Fruit fly (Drosophila melanogaster) whole organism, embryonic: ENCODE data around the gene Ugt305A1.
A peak's percentile ranks its signal among the peaks of the same experiment; 100 is the strongest.

Experiments used
- Asciz ChIP-seq: fragments of 200-800 bp; sonication (Bioruptor generic); optimal IDR thresholded peaks from 2 replicates; lab custom pipeline; 2017; ENCODE audit warnings: missing biosample characterization, mild to moderate bottlenecking, missing genetic modification characterization, missing genetic modification reagents
- Atf6 ChIP-seq: fragments of 200-800 bp; sonication (Bioruptor generic); IDR thresholded peaks from 2 replicates; pipeline ENCODE4 v1.3.6; 2022; ENCODE audit warnings: missing biosample characterization, missing genetic modification characterization
- Awh ChIP-seq: fragments of 200-800 bp; sonication (Bioruptor generic); IDR thresholded peaks from 2 replicates; pipeline ENCODE4, ENCODE4 v1.3.6; 2022; ENCODE audit warnings: missing biosample characterization, missing genetic modification characterization
- Bgb ChIP-seq: fragments of 200-800 bp; sonication (Bioruptor generic); IDR thresholded peaks from 2 replicates; pipeline ENCODE4 v1.3.6; 2022; ENCODE audit warnings: missing biosample characterization, missing genetic modification characterization; ENCODE audit not compliant: partially characterized antibody
- CG10321 ChIP-seq: fragments of 200-800 bp; sonication (Bioruptor generic); IDR thresholded peaks from 2 replicates; pipeline ENCODE4 v1.3.6; 2022; ENCODE audit warnings: missing biosample characterization, missing genetic modification characterization
- CG13424 ChIP-seq: fragments of 200-800 bp; sonication (Bioruptor generic); optimal IDR thresholded peaks from 2 replicates; lab custom pipeline; 2019; ENCODE audit warnings: missing biosample characterization, mild to moderate bottlenecking, missing genetic modification characterization, moderate library complexity
- CG14050 ChIP-seq: fragments of 200-800 bp; sonication (Bioruptor generic); IDR thresholded peaks from 3 replicates; pipeline ENCODE4 v1.3.6; 2022; ENCODE audit warnings: missing biosample characterization, missing genetic modification characterization
- CG1602 ChIP-seq: fragments of 200-800 bp; sonication (Bioruptor generic); optimal IDR thresholded peaks from 3 replicates; lab custom pipeline; 2016; ENCODE audit warnings: missing biosample characterization, missing genetic modification characterization
- CG17802 ChIP-seq: fragments of 200-800 bp; sonication (Bioruptor generic); optimal IDR thresholded peaks from 2 replicates; lab custom pipeline; 2018; ENCODE audit warnings: missing biosample characterization, mild to moderate bottlenecking, missing genetic modification characterization, moderate library complexity
- CG17912 ChIP-seq: fragments of 200-800 bp; sonication (Bioruptor generic); optimal IDR thresholded peaks from 2 replicates; lab custom pipeline; 2018; ENCODE audit warnings: missing biosample characterization, mild to moderate bottlenecking, missing genetic modification characterization
- CG2199 ChIP-seq: fragments of 200-800 bp; sonication (Bioruptor generic); IDR thresholded peaks from 3 replicates; pipeline ENCODE4 v1.3.6; 2022; ENCODE audit warnings: missing biosample characterization, missing genetic modification characterization
- CG30020 ChIP-seq: fragments of 200-800 bp; optimal IDR thresholded peaks from 2 replicates; lab custom pipeline; 2019; ENCODE audit warnings: missing biosample characterization, mild to moderate bottlenecking, missing genetic modification characterization, moderate library complexity
- CG34376 ChIP-seq: fragments of 200-800 bp; sonication (Bioruptor generic); optimal IDR thresholded peaks from 2 replicates; lab custom pipeline; 2018; ENCODE audit warnings: missing biosample characterization, mild to moderate bottlenecking, missing genetic modification characterization
- CG4730 ChIP-seq: fragments of 200-800 bp; sonication (Bioruptor generic); IDR thresholded peaks from 2 replicates; pipeline ENCODE4 v1.3.6; 2022; ENCODE audit warnings: missing biosample characterization, missing genetic modification characterization
- CG8281 ChIP-seq: fragments of 200-800 bp; sonication (Bioruptor generic); optimal IDR thresholded peaks from 2 replicates; lab custom pipeline; 2018; ENCODE audit warnings: missing biosample characterization, mild to moderate bottlenecking, missing genetic modification characterization, moderate library complexity
- CG9437 ChIP-seq: fragments of 200-800 bp; sonication (Bioruptor generic); optimal IDR thresholded peaks from 2 replicates; lab custom pipeline; 2018; ENCODE audit warnings: missing biosample characterization, mild to moderate bottlenecking, missing genetic modification characterization
- Chrac-16 ChIP-seq: fragments of 200-800 bp; sonication (Bioruptor generic); optimal IDR thresholded peaks from 3 replicates; lab custom pipeline; 2016; ENCODE audit warnings: missing biosample characterization, missing genetic modification characterization
- CoRest ChIP-seq: fragments of 200-800 bp; sonication (Bioruptor generic); optimal IDR thresholded peaks from 3 replicates; lab custom pipeline; 2018; ENCODE audit warnings: missing biosample characterization, mild to moderate bottlenecking, missing genetic modification characterization, moderate library complexity
- Dbx ChIP-seq: fragments of 200-800 bp; sonication (Bioruptor generic); IDR thresholded peaks from 3 replicates; pipeline ENCODE4 v1.3.6; 2022; ENCODE audit warnings: missing biosample characterization, missing genetic modification characterization
- Dip3 ChIP-seq: fragments of 200-800 bp; sonication (Bioruptor generic); optimal IDR thresholded peaks from 3 replicates; lab custom pipeline; 2016; ENCODE audit warnings: missing biosample characterization, missing genetic modification characterization
- Dp ChIP-seq: fragments of 200-800 bp; sonication (Bioruptor generic); optimal IDR thresholded peaks from 2 replicates; lab custom pipeline; 2018; ENCODE audit warnings: missing biosample characterization, mild to moderate bottlenecking, missing genetic modification characterization, moderate library complexity
- Drgx ChIP-seq: fragments of 200-800 bp; sonication (Bioruptor generic); IDR thresholded peaks from 2 replicates; pipeline ENCODE4 v1.3.6; 2022; ENCODE audit warnings: missing biosample characterization, missing genetic modification characterization
- Eip74EF ChIP-seq, 2 experiments: fragments of 200-800 bp in 1 of 2; fragments of >200 bp in 1 of 2; sonication (Bioruptor generic) in 1 of 2; optimal IDR thresholded peaks; 2 replicates each; lab custom pipeline; 2017 to 2019; ENCODE audit warnings: missing biosample characterization in 2 of 2, missing genetic modification characterization in 2 of 2, mild to moderate bottlenecking in 1 of 2, moderate library complexity in 1 of 2
- Ets97D ChIP-seq: fragments of 200-800 bp; sonication (Bioruptor generic); optimal IDR thresholded peaks from 3 replicates; lab custom pipeline; 2016; ENCODE audit warnings: missing biosample characterization, missing genetic modification characterization
- HmgZ ChIP-seq: fragments of 200-800 bp; sonication (Bioruptor generic); optimal IDR thresholded peaks from 2 replicates; lab custom pipeline; 2018; ENCODE audit warnings: missing biosample characterization, mild to moderate bottlenecking, missing genetic modification characterization
- Hr78 ChIP-seq, 2 experiments: fragments of 200-800 bp in 1 of 2; fragments of >200 bp in 1 of 2; sonication (Bioruptor generic) in 1 of 2; optimal IDR thresholded peaks; 2 replicates each; lab custom pipeline; 2017 to 2019; ENCODE audit warnings: missing biosample characterization in 2 of 2, missing genetic modification characterization in 2 of 2, mild to moderate bottlenecking in 1 of 2, moderate library complexity in 1 of 2
- Jarid2 ChIP-seq: fragments of 200-800 bp; sonication (Bioruptor generic); optimal IDR thresholded peaks from 3 replicates; lab custom pipeline; 2017; ENCODE audit warnings: mild to moderate bottlenecking, missing biosample characterization, missing genetic modification reagents, missing genetic modification characterization
- Lhr ChIP-seq: fragments of 200-800 bp; sonication (Bioruptor generic); optimal IDR thresholded peaks from 3 replicates; lab custom pipeline; 2017; ENCODE audit warnings: mild to moderate bottlenecking, missing biosample characterization, missing genetic modification reagents, missing genetic modification characterization
- Med ChIP-seq: fragments of 200-800 bp; sonication (Bioruptor generic); peaks from one replicate; lab custom pipeline; 2016; ENCODE audit warnings: missing biosample characterization, missing genetic modification characterization, mild to moderate bottlenecking, inconsistent platforms, moderate library complexity
- Myb ChIP-seq: fragments of 200-800 bp; sonication (Bioruptor generic); optimal IDR thresholded peaks from 2 replicates; lab custom pipeline; 2016; ENCODE audit warnings: missing biosample characterization, missing genetic modification characterization
- NC2β ChIP-seq: fragments of 200-800 bp; sonication (Bioruptor generic); optimal IDR thresholded peaks from 2 replicates; lab custom pipeline; 2016; ENCODE audit warnings: missing biosample characterization, missing genetic modification characterization
- Neu2 ChIP-seq: fragments of 200-800 bp; sonication (Bioruptor generic); optimal IDR thresholded peaks from 3 replicates; lab custom pipeline; 2016; ENCODE audit warnings: missing biosample characterization, missing genetic modification characterization, borderline replicate concordance
- Nf-YA ChIP-seq: fragments of 200-800 bp; sonication (Bioruptor generic); IDR thresholded peaks from 2 replicates; pipeline ENCODE4 v1.3.6; 2022; ENCODE audit warnings: missing biosample characterization, missing genetic modification characterization
- Side ChIP-seq: fragments of 200-800 bp; sonication (Bioruptor generic); optimal IDR thresholded peaks from 2 replicates; lab custom pipeline; 2016; ENCODE audit warnings: missing biosample characterization, missing genetic modification characterization
- Trl ChIP-seq, 3 experiments: fragments of >200 bp in 2 of 3; fragments of 200-800 bp in 1 of 3; sonication (Bioruptor generic) in 1 of 3; optimal IDR thresholded peaks; 2 replicates in 1 of 3; 3 replicates in 2 of 3; lab custom pipeline; 2016 to 2017; ENCODE audit warnings: missing biosample characterization in 1 of 3, missing genetic modification characterization in 1 of 3
- Vsx1 ChIP-seq: fragments of 200-800 bp; sonication (Bioruptor generic); optimal IDR thresholded peaks from 2 replicates; lab custom pipeline; 2017; ENCODE audit warnings: missing biosample characterization, mild to moderate bottlenecking, missing genetic modification characterization, missing genetic modification reagents
- Xbp1 ChIP-seq: fragments of 200-800 bp; sonication (Bioruptor generic); optimal IDR thresholded peaks from 3 replicates; lab custom pipeline; 2016; ENCODE audit warnings: missing biosample characterization, mild to moderate bottlenecking, missing genetic modification characterization
- chm ChIP-seq: fragments of 200-800 bp; sonication (Bioruptor generic); IDR thresholded peaks from 2 replicates; pipeline ENCODE4 v1.3.6; 2022; ENCODE audit warnings: missing biosample characterization, missing genetic modification characterization
- chn ChIP-seq: fragments of 200-800 bp; sonication (Bioruptor generic); optimal IDR thresholded peaks from 2 replicates; lab custom pipeline; 2016; ENCODE audit warnings: missing biosample characterization, missing genetic modification characterization
- crc ChIP-seq: fragments of 200-800 bp; sonication (Bioruptor generic); optimal IDR thresholded peaks from 2 replicates; lab custom pipeline; 2016; ENCODE audit warnings: missing biosample characterization, missing genetic modification characterization
- ems ChIP-seq: fragments of 200-800 bp; sonication (Bioruptor generic); optimal IDR thresholded peaks from 3 replicates; lab custom pipeline; 2016; ENCODE audit warnings: missing biosample characterization, missing genetic modification characterization
- grn ChIP-seq: fragments of 200-800 bp; sonication (Bioruptor generic); optimal IDR thresholded peaks from 3 replicates; lab custom pipeline; 2017; ENCODE audit warnings: missing biosample characterization, missing genetic modification characterization
- kah ChIP-seq: fragments of 200-800 bp; sonication (Bioruptor generic); optimal IDR thresholded peaks from 2 replicates; lab custom pipeline; 2018; ENCODE audit warnings: missing biosample characterization, mild to moderate bottlenecking, missing genetic modification characterization
- knrl ChIP-seq: fragments of 200-800 bp; sonication (Bioruptor generic); IDR thresholded peaks from 3 replicates; pipeline ENCODE4 v1.3.6; 2022; ENCODE audit warnings: missing biosample characterization, missing genetic modification characterization; ENCODE audit not compliant: partially characterized antibody
- lola ChIP-seq, 3 experiments: fragments of >200 bp in 2 of 3; fragments of 200-800 bp in 1 of 3; sonication (Bioruptor generic) in 1 of 3; optimal IDR thresholded peaks; 2 replicates each; lab custom pipeline; 2017 to 2019; ENCODE audit warnings: missing biosample characterization in 3 of 3, missing genetic modification characterization in 3 of 3, mild to moderate bottlenecking in 1 of 3, moderate library complexity in 1 of 3
- psq ChIP-seq: fragments of 200-800 bp; sonication (Bioruptor generic); optimal IDR thresholded peaks from 2 replicates; lab custom pipeline; 2017; ENCODE audit warnings: missing biosample characterization, missing genetic modification characterization
- run ChIP-seq: fragments of 200-800 bp; sonication (Bioruptor generic); optimal IDR thresholded peaks from 3 replicates; lab custom pipeline; 2018; ENCODE audit warnings: missing biosample characterization, mild to moderate bottlenecking, missing genetic modification characterization
- sob ChIP-seq: fragments of 200-800 bp; sonication (Bioruptor generic); IDR thresholded peaks from 2 replicates; pipeline ENCODE4 v1.3.6; 2022; ENCODE audit warnings: missing biosample characterization, missing genetic modification characterization
- ttk ChIP-seq: fragments of 200-800 bp; sonication (Bioruptor generic); IDR thresholded peaks from 2 replicates; pipeline ENCODE4 v2.1.2; 2022; ENCODE audit warnings: missing biosample characterization, missing genetic modification characterization

Ugt305A1 gene

dm6 chr3L:4092705-4093257 lies 33.2 kb downstream of the Ugt305A1 start, which contains the start of gene CG14990:
CG14990 (plus strand) TSS chr3L:4093207.
- peak; percentile 95 for TF ChIP-seq Myb (GFP tag; lab: Kevin White, UChicago)
- TF ChIP-seq CG8281 (tag; lab: Kevin White, UChicago), result no peak
- peak; percentile 4 for TF ChIP-seq CG17912
- TF ChIP-seq Chrac-16 (GFP tag; lab: Kevin White, UChicago), result no peak
- no peak for TF ChIP-seq Xbp1 (GFP tag; lab: Kevin White, UChicago)
- TF ChIP-seq CoRest (tag; lab: Kevin White, UChicago), result peak; percentile 38
- peak; percentile 69 for TF ChIP-seq Bgb (GFP tag; lab: Robert Waterston, UW)
- no peak for TF ChIP-seq crc (GFP tag; lab: Kevin White, UChicago)
- no peak for TF ChIP-seq ems (GFP tag; lab: Kevin White, UChicago)
- peak; percentile 43 for TF ChIP-seq HmgZ
- TF ChIP-seq Eip74EF (GFP tag; optimal IDR thresholded peaks at IDR 0.05; lab: Kevin White, UChicago), result peak in 1 of 2 experiments; percentile 96
- TF ChIP-seq knrl (GFP tag; lab: Robert Waterston, UW), result peak; percentile 63; the same call in 1 of the 3 replicates
- no peak for TF ChIP-seq Vsx1
- TF ChIP-seq CG30020 (tag; lab: Kevin White, UChicago), result no peak
- TF ChIP-seq ttk (GFP tag; lab: Robert Waterston, UW), result no peak
- TF ChIP-seq Dbx (GFP tag; lab: Robert Waterston, UW), result 0 out of 3 replicates have a peak, but pooled peaks have one; percentile 38
- no peak for TF ChIP-seq CG1602
- no peak for TF ChIP-seq CG4730 (GFP tag; lab: Robert Waterston, UW)
- TF ChIP-seq Dip3 (GFP tag; lab: Kevin White, UChicago), result no peak
- TF ChIP-seq Drgx, result no peak
- TF ChIP-seq CG10321 (GFP tag; lab: Robert Waterston, UW), result no peak
- TF ChIP-seq Nf-YA (GFP tag; lab: Robert Waterston, UW), result no peak
- TF ChIP-seq CG17802 (tag; lab: Kevin White, UChicago), result no peak
- TF ChIP-seq Med (GFP tag; lab: Kevin White, UChicago), result peak; percentile 75
- peak; percentile 90 for TF ChIP-seq CG2199
- TF ChIP-seq Jarid2 (GFP tag; lab: Kevin White, UChicago), result peak; percentile 40
- TF ChIP-seq CG13424 (tag; lab: Kevin White, UChicago), result no peak
- peak in 1 of 2 experiments; percentile 40 for TF ChIP-seq Hr78 (GFP tag; optimal IDR thresholded peaks at IDR 0.05; lab: Kevin White, UChicago)
- peak in 1 of 3 experiments; percentile 5 for TF ChIP-seq lola (GFP tag; optimal IDR thresholded peaks at IDR 0.05; lab: Kevin White, UChicago)
- TF ChIP-seq Dp (GFP tag; lab: Kevin White, UChicago), result peak; percentile 99
- 0 out of 2 replicates have a peak, but pooled peaks have one; percentile 13 for TF ChIP-seq Atf6 (GFP tag; lab: Robert Waterston, UW)
- TF ChIP-seq Awh (GFP tag; lab: Robert Waterston, UW), result no peak
- no peak for TF ChIP-seq psq
- peak; percentile 26 for TF ChIP-seq Lhr (GFP tag; lab: Kevin White, UChicago)
- no peak for TF ChIP-seq CG14050 (GFP tag; lab: Robert Waterston, UW)
- TF ChIP-seq chm (GFP tag; lab: Robert Waterston, UW), result no peak
- no peak for TF ChIP-seq Trl (optimal IDR thresholded peaks at IDR 0.05; lab: Kevin White, UChicago)
- no peak for TF ChIP-seq Trl (GFP tag; optimal IDR thresholded peaks at IDR 0.05; lab: Kevin White, UChicago)
- no peak for TF ChIP-seq CG34376
- no peak for TF ChIP-seq NC2β (GFP tag; lab: Kevin White, UChicago)
- TF ChIP-seq Asciz (GFP tag; lab: Kevin White, UChicago), result no peak
- TF ChIP-seq Neu2 (GFP tag; lab: Kevin White, UChicago), result no peak
- TF ChIP-seq kah (GFP tag; lab: Kevin White, UChicago), result no peak
- TF ChIP-seq Ets97D (GFP tag; lab: Kevin White, UChicago), result peak; percentile 38
- peak; percentile 100 for TF ChIP-seq CG9437 (GFP tag; lab: Kevin White, UChicago)
- no peak for TF ChIP-seq run (tag; lab: Kevin White, UChicago)
- TF ChIP-seq grn (GFP tag; lab: Kevin White, UChicago), result peak; percentile 28
- TF ChIP-seq sob (GFP tag; lab: Robert Waterston, UW), result peak; percentile 66; the same call in 1 of the 2 replicates
- TF ChIP-seq Side (GFP tag; lab: Kevin White, UChicago), result no peak
- TF ChIP-seq chn, result no peak
